Worm (Caenorhabditis elegans) whole organism, early embryonic: Measurements from ENCODE around the gene kin-20.

ENCODE experiments used
- ama-1 ChIP-seq: fragments of 150-350 bp; optimal IDR thresholded peaks from 2 replicates; lab custom pipeline; 2014
- ceh-13 ChIP-seq: fragments of 200-800 bp; sonication (Bioruptor generic); optimal IDR thresholded peaks from 2 replicates; lab custom pipeline; 2018; ENCODE audit warnings: mild to moderate bottlenecking, missing genetic modification characterization, missing compliant biosample characterization
- flt-1 ChIP-seq: fragments of 200-800 bp; sonication (Bioruptor generic); IDR thresholded peaks from 2 replicates; pipeline ENCODE4 v1.3.6; 2022; ENCODE audit warnings: missing genetic modification characterization, missing compliant biosample characterization
- sea-1 ChIP-seq: fragments of 200-800 bp; sonication (Bioruptor generic); conservative IDR thresholded peaks from 2 replicates; pipeline ENCODE4 v1.3.6; 2022; ENCODE audit warnings: missing genetic modification characterization, missing compliant biosample characterization

- no peak for TF ChIP-seq ama-1 (lab: Kevin White, UChicago)
- TF ChIP-seq sea-1 (GFP tag; lab: Robert Waterston, UW): no peak
- no peak for TF ChIP-seq flt-1 (GFP tag; lab: Robert Waterston, UW)
- no peak for TF ChIP-seq ceh-13 (GFP tag; lab: Kevin White, UChicago)
Measured at ce11 chrX:15309138-15309537, 31.6 kb upstream of the kin-20 start, which contains the start of gene nhr-91.
